Worm (Caenorhabditis elegans) whole organism, L3 larva: ENCODE results near the gene cht-2.

Experiments used
- R02D3.7 ChIP-seq: fragments of 150-350 bp; optimal IDR thresholded peaks from 2 replicates; lab custom pipeline; 2014; ENCODE audit warnings: missing biosample characterization, missing genetic modification characterization
- ZK546.5 ChIP-seq: sonication (generic microtip); optimal IDR thresholded peaks from 2 replicates; lab custom pipeline; 2017; ENCODE audit warnings: missing biosample characterization, missing genetic modification characterization
- aly-2 ChIP-seq: fragments of 150-350 bp; optimal IDR thresholded peaks from 2 replicates; lab custom pipeline; 2014; ENCODE audit warnings: missing biosample characterization, missing genetic modification characterization
- ama-1 ChIP-seq: fragments of 150-350 bp; optimal IDR thresholded peaks from 2 replicates; lab custom pipeline; 2018
- ceh-16 ChIP-seq: sonication (generic microtip); optimal IDR thresholded peaks from 2 replicates; lab custom pipeline; 2017; ENCODE audit warnings: missing biosample characterization, missing genetic modification characterization
- ceh-28 ChIP-seq: fragments of 150-350 bp; optimal IDR thresholded peaks from 2 replicates; lab custom pipeline; 2014; ENCODE audit warnings: missing biosample characterization, missing genetic modification reagents, missing genetic modification characterization
- ceh-82 ChIP-seq: fragments of 150-350 bp; optimal IDR thresholded peaks from 2 replicates; lab custom pipeline; 2014; ENCODE audit warnings: missing biosample characterization, missing genetic modification characterization
- ceh-9 ChIP-seq: sonication (generic microtip); optimal IDR thresholded peaks from 2 replicates; lab custom pipeline; 2018; ENCODE audit warnings: missing biosample characterization, missing genetic modification characterization
- daf-12 ChIP-seq: fragments of 150-350 bp; optimal IDR thresholded peaks from 2 replicates; lab custom pipeline; 2014; ENCODE audit warnings: missing biosample characterization, missing genetic modification reagents, missing genetic modification characterization
- egl-27 ChIP-seq: sonication (generic microtip); optimal IDR thresholded peaks from 4 replicates; lab custom pipeline; 2017; ENCODE audit warnings: missing biosample characterization, missing genetic modification reagents, missing genetic modification characterization
- egl-5 ChIP-seq: fragments of 150-350 bp; optimal IDR thresholded peaks from 2 replicates; lab custom pipeline; 2017; ENCODE audit warnings: missing biosample characterization, missing genetic modification reagents, missing genetic modification characterization, inconsistent platforms
- elt-1 ChIP-seq: fragments of 150-350 bp; optimal IDR thresholded peaks from 2 replicates; lab custom pipeline; 2014; ENCODE audit warnings: missing biosample characterization, missing genetic modification characterization
- elt-2 ChIP-seq: sonication (generic microtip); optimal IDR thresholded peaks from 2 replicates; lab custom pipeline; 2016; ENCODE audit warnings: missing genetic modification reagents, mild to moderate bottlenecking, missing genetic modification characterization, missing compliant biosample characterization
- elt-3 ChIP-seq, 3 experiments: fragments of 150-350 bp in 1 of 3; sonication (generic microtip) in 2 of 3; optimal IDR thresholded peaks; 2 replicates in 2 of 3; 4 replicates in 1 of 3; lab custom pipeline; 2014 to 2017; ENCODE audit warnings: missing biosample characterization in 3 of 3, missing genetic modification characterization in 3 of 3
- fkh-10 ChIP-seq: sonication (generic microtip); optimal IDR thresholded peaks from 2 replicates; lab custom pipeline; 2017; ENCODE audit warnings: missing biosample characterization, missing genetic modification reagents, missing genetic modification characterization
- fkh-2 ChIP-seq: fragments of 150-350 bp; optimal IDR thresholded peaks from 2 replicates; lab custom pipeline; 2014; ENCODE audit warnings: missing biosample characterization, missing genetic modification reagents, missing genetic modification characterization
- fos-1 ChIP-seq: fragments of 150-350 bp; optimal IDR thresholded peaks from 2 replicates; lab custom pipeline; 2014; ENCODE audit warnings: missing biosample characterization, missing genetic modification characterization
- hmg-11 ChIP-seq: sonication (generic microtip); optimal IDR thresholded peaks from 2 replicates; lab custom pipeline; 2016; ENCODE audit warnings: missing genetic modification characterization, missing compliant biosample characterization
- jun-1 ChIP-seq: fragments of 150-350 bp; optimal IDR thresholded peaks from 2 replicates; lab custom pipeline; 2014; ENCODE audit warnings: missing biosample characterization, missing genetic modification reagents, missing genetic modification characterization
- lin-15B ChIP-seq: fragments of 150-350 bp; optimal IDR thresholded peaks from 2 replicates; lab custom pipeline; 2014; ENCODE audit warnings: missing biosample characterization, missing genetic modification characterization
- lin-39 ChIP-seq: fragments of 150-350 bp; optimal IDR thresholded peaks from 2 replicates; lab custom pipeline; 2018; ENCODE audit warnings: missing biosample characterization, missing genetic modification reagents, missing genetic modification characterization
- lsy-12 ChIP-seq: sonication (generic microtip); optimal IDR thresholded peaks from 2 replicates; lab custom pipeline; 2016; ENCODE audit warnings: mild to moderate bottlenecking, missing genetic modification characterization, missing compliant biosample characterization
- mdl-1 ChIP-seq: fragments of 150-350 bp; optimal IDR thresholded peaks from 2 replicates; lab custom pipeline; 2014; ENCODE audit warnings: missing biosample characterization, missing genetic modification characterization
- mml-1 ChIP-seq: fragments of 150-350 bp; sonication (generic microtip); optimal IDR thresholded peaks from 3 replicates; lab custom pipeline; 2014; ENCODE audit warnings: missing biosample characterization, missing genetic modification characterization
- nfya-1 ChIP-seq: sonication (generic microtip); optimal IDR thresholded peaks from 2 replicates; lab custom pipeline; 2017; ENCODE audit warnings: missing genetic modification characterization, mild to moderate bottlenecking, missing compliant biosample characterization, antibody characterized with exemption, moderate library complexity; ENCODE audit not compliant: insufficient read depth
- nhr-11 ChIP-seq: fragments of 150-350 bp; optimal IDR thresholded peaks from 2 replicates; lab custom pipeline; 2014; ENCODE audit warnings: missing biosample characterization, missing genetic modification characterization
- nhr-12 ChIP-seq: fragments of 150-350 bp; optimal IDR thresholded peaks from 2 replicates; lab custom pipeline; 2014; ENCODE audit warnings: missing biosample characterization, missing genetic modification characterization
- nhr-23 ChIP-seq: fragments of 150-350 bp; optimal IDR thresholded peaks from 2 replicates; lab custom pipeline; 2014; ENCODE audit warnings: missing biosample characterization, missing genetic modification reagents, missing genetic modification characterization
- nhr-237 ChIP-seq: fragments of 150-350 bp; optimal IDR thresholded peaks from 2 replicates; lab custom pipeline; 2014; ENCODE audit warnings: missing biosample characterization, missing genetic modification characterization
- nhr-25 ChIP-seq: sonication (generic microtip); optimal IDR thresholded peaks from 2 replicates; lab custom pipeline; 2017; ENCODE audit warnings: missing biosample characterization, missing genetic modification characterization
- nhr-28 ChIP-seq: fragments of 150-350 bp; optimal IDR thresholded peaks from 2 replicates; lab custom pipeline; 2014; ENCODE audit warnings: missing biosample characterization, missing genetic modification characterization
- nhr-43 ChIP-seq: sonication (generic microtip); optimal IDR thresholded peaks from 2 replicates; lab custom pipeline; 2016; ENCODE audit warnings: mild to moderate bottlenecking, missing genetic modification characterization, missing compliant biosample characterization; ENCODE audit not compliant: poor library complexity, severe bottlenecking
- nhr-67 ChIP-seq: fragments of 150-350 bp; optimal IDR thresholded peaks from 2 replicates; lab custom pipeline; 2014; ENCODE audit warnings: missing biosample characterization, missing genetic modification characterization
- nhr-76 ChIP-seq: fragments of 150-350 bp; sonication (generic microtip); optimal IDR thresholded peaks from 5 replicates; lab custom pipeline; 2014; ENCODE audit warnings: missing biosample characterization, missing genetic modification characterization
- nhr-77 ChIP-seq: fragments of 150-350 bp; optimal IDR thresholded peaks from 2 replicates; lab custom pipeline; 2014; ENCODE audit warnings: missing biosample characterization, missing genetic modification characterization
- pha-4 ChIP-seq: fragments of 150-350 bp; optimal IDR thresholded peaks from 2 replicates; lab custom pipeline; 2014; ENCODE audit warnings: missing biosample characterization, missing genetic modification reagents, missing genetic modification characterization
- pqm-1 ChIP-seq: fragments of 150-350 bp; optimal IDR thresholded peaks from 2 replicates; lab custom pipeline; 2017; ENCODE audit warnings: missing biosample characterization, missing genetic modification characterization, inconsistent platforms
- sea-2 ChIP-seq: fragments of 150-350 bp; sonication (generic microtip); optimal IDR thresholded peaks from 4 replicates; lab custom pipeline; 2014; ENCODE audit warnings: missing biosample characterization, missing genetic modification reagents, missing genetic modification characterization
- skn-1 ChIP-seq: fragments of 150-350 bp; optimal IDR thresholded peaks from 2 replicates; lab custom pipeline; 2014; ENCODE audit warnings: missing biosample characterization, missing genetic modification characterization
- snpc-4 ChIP-seq: fragments of 150-350 bp; optimal IDR thresholded peaks from 2 replicates; lab custom pipeline; 2014; ENCODE audit warnings: missing biosample characterization, missing genetic modification characterization
- tbx-2 ChIP-seq: sonication (generic microtip); optimal IDR thresholded peaks from 2 replicates; lab custom pipeline; 2016; ENCODE audit warnings: mild to moderate bottlenecking, missing genetic modification characterization, missing compliant biosample characterization
- unc-39 ChIP-seq: sonication (generic microtip); optimal IDR thresholded peaks from 4 replicates; lab custom pipeline; 2017; ENCODE audit warnings: missing biosample characterization, missing genetic modification characterization
- unc-62 ChIP-seq: fragments of 150-350 bp; sonication (generic microtip); optimal IDR thresholded peaks from 4 replicates; lab custom pipeline; 2014; ENCODE audit warnings: missing biosample characterization, missing genetic modification reagents, missing genetic modification characterization
- zag-1 ChIP-seq: fragments of 150-350 bp; optimal IDR thresholded peaks from 2 replicates; lab custom pipeline; 2014; ENCODE audit warnings: missing biosample characterization, missing genetic modification characterization
- ztf-11 ChIP-seq: fragments of 150-350 bp; optimal IDR thresholded peaks from 2 replicates; lab custom pipeline; 2014; ENCODE audit warnings: missing biosample characterization, missing genetic modification characterization

cht-2 gene

ce11 chrII:8559188-8559587 lies 38.5 kb downstream of the cht-2 start:
- TF ChIP-seq nfya-1 (tag; lab: Kevin White, UChicago): peak; percentile 1
- TF ChIP-seq ztf-11 (tag; lab: Kevin White, UChicago): no peak
- no peak for TF ChIP-seq elt-3 (tag; optimal IDR thresholded peaks at IDR 0.05; lab: Kevin White, UChicago)
- TF ChIP-seq nhr-28 (tag; lab: Kevin White, UChicago): no peak
- TF ChIP-seq tbx-2: no peak
- TF ChIP-seq sea-2 (GFP tag; lab: Kevin White, UChicago): no peak
- no peak for TF ChIP-seq zag-1 (tag; lab: Kevin White, UChicago)
- TF ChIP-seq egl-5: no peak
- peak; percentile 98 for TF ChIP-seq fkh-10 (GFP tag; lab: Kevin White, UChicago)
- no peak for TF ChIP-seq mml-1 (tag; lab: Kevin White, UChicago)
- TF ChIP-seq skn-1 (tag; lab: Kevin White, UChicago): no peak
- no peak for TF ChIP-seq pha-4
- TF ChIP-seq aly-2 (tag; lab: Kevin White, UChicago): no peak
- TF ChIP-seq nhr-237: no peak
- no peak for TF ChIP-seq nhr-25 (tag; lab: Kevin White, UChicago)
- no peak for TF ChIP-seq ceh-82 (tag; lab: Kevin White, UChicago)
- TF ChIP-seq ceh-28 (tag; lab: Kevin White, UChicago): peak; percentile 31
- TF ChIP-seq snpc-4 (tag; lab: Kevin White, UChicago): no peak
- no peak for TF ChIP-seq ZK546.5 (tag; lab: Kevin White, UChicago)
- TF ChIP-seq daf-12 (tag; lab: Kevin White, UChicago): no peak
- TF ChIP-seq elt-2 (tag; lab: Kevin White, UChicago): no peak
- peak; percentile 32 for TF ChIP-seq nhr-11 (tag; lab: Kevin White, UChicago)
- TF ChIP-seq fkh-2 (tag; lab: Kevin White, UChicago): no peak
- peak; percentile 17 for TF ChIP-seq jun-1 (tag; lab: Kevin White, UChicago)
- TF ChIP-seq nhr-67 (tag; lab: Kevin White, UChicago): no peak
- no peak for TF ChIP-seq unc-39 (tag; lab: Kevin White, UChicago)
- TF ChIP-seq hmg-11: no peak
- TF ChIP-seq nhr-12 (tag; lab: Kevin White, UChicago): no peak
- no peak for TF ChIP-seq nhr-43 (tag; lab: Kevin White, UChicago)
- no peak for TF ChIP-seq nhr-77 (tag; lab: Kevin White, UChicago)
- no peak for TF ChIP-seq fos-1
- TF ChIP-seq lin-39 (tag; lab: Kevin White, UChicago): no peak
- TF ChIP-seq nhr-23 (tag; lab: Kevin White, UChicago): peak; percentile 29

ce11 chrII:8561227-8561626 lies 40.5 kb downstream of the cht-2 start, which contains the start of gene iff-2:
Gene iff-2 (minus strand): TSS chrII:8561367.
- TF ChIP-seq ceh-82 (tag; lab: Kevin White, UChicago) (peak; percentile 93), nhr-237 (no peak), nhr-11 (tag; lab: Kevin White, UChicago) (peak; percentile 99), ama-1 (lab: Kevin White, UChicago) (peak; percentile 95), elt-3 (tag; optimal IDR thresholded peaks at IDR 0.05; lab: Kevin White, UChicago) (peak; percentile 60 to 99 (median 98)), tbx-2 (peak; percentile 94), ceh-16 (tag; lab: Kevin White, UChicago) (peak; percentile 73), R02D3.7 (tag; lab: Kevin White, UChicago) (peak; percentile 94), daf-12 (tag; lab: Kevin White, UChicago) (no peak), unc-39 (tag; lab: Kevin White, UChicago) (peak; percentile 52), nhr-23 (tag; lab: Kevin White, UChicago) (peak; percentile 100), nhr-43 (tag; lab: Kevin White, UChicago) (peak; percentile 98), sea-2 (GFP tag; lab: Kevin White, UChicago) (no peak), hmg-11 (peak; percentile 97), nhr-28 (tag; lab: Kevin White, UChicago) (peak; percentile 77), lin-15B (tag; lab: Kevin White, UChicago) (peak; percentile 100), unc-62 (GFP tag; lab: Kevin White, UChicago) (peak; percentile 96), snpc-4 (tag; lab: Kevin White, UChicago) (peak; percentile 95), nhr-12 (tag; lab: Kevin White, UChicago) (no peak), aly-2 (tag; lab: Kevin White, UChicago) (peak; percentile 53), fos-1 (peak; percentile 96), ceh-9 (tag; lab: Kevin White, UChicago) (no peak), nhr-76 (tag; lab: Kevin White, UChicago) (peak; percentile 85), egl-5 (peak; percentile 99), mdl-1 (tag; lab: Kevin White, UChicago) (peak; percentile 92), ztf-11 (tag; lab: Kevin White, UChicago) (peak; percentile 22), elt-2 (tag; lab: Kevin White, UChicago) (peak; percentile 97), lsy-12 (tag; lab: Kevin White, UChicago) (peak; percentile 99), pqm-1 (peak; percentile 99), zag-1 (tag; lab: Kevin White, UChicago) (peak; percentile 77), nfya-1 (tag; lab: Kevin White, UChicago) (peak; percentile 99), lin-39 (tag; lab: Kevin White, UChicago) (peak; percentile 100), nhr-25 (tag; lab: Kevin White, UChicago) (peak; percentile 100), fkh-2 (tag; lab: Kevin White, UChicago) (peak; percentile 67), elt-1 (tag; lab: Kevin White, UChicago) (peak; percentile 92), ZK546.5 (tag; lab: Kevin White, UChicago) (peak; percentile 83), skn-1 (tag; lab: Kevin White, UChicago) (peak; percentile 96), nhr-77 (tag; lab: Kevin White, UChicago) (peak; percentile 94), pha-4 (peak; percentile 100), ceh-28 (tag; lab: Kevin White, UChicago) (peak; percentile 94), egl-27 (tag; lab: Kevin White, UChicago) (peak; percentile 97), nhr-67 (tag; lab: Kevin White, UChicago) (peak; percentile 29), fkh-10 (GFP tag; lab: Kevin White, UChicago) (peak; percentile 99), jun-1 (tag; lab: Kevin White, UChicago) (peak; percentile 99), mml-1 (tag; lab: Kevin White, UChicago) (no peak)
